Worm (Caenorhabditis elegans): ENCODE results near the gene R166.2.
A peak's percentile ranks its signal among the peaks of the same experiment; 100 is the strongest.

R166.2 gene

DNA sequence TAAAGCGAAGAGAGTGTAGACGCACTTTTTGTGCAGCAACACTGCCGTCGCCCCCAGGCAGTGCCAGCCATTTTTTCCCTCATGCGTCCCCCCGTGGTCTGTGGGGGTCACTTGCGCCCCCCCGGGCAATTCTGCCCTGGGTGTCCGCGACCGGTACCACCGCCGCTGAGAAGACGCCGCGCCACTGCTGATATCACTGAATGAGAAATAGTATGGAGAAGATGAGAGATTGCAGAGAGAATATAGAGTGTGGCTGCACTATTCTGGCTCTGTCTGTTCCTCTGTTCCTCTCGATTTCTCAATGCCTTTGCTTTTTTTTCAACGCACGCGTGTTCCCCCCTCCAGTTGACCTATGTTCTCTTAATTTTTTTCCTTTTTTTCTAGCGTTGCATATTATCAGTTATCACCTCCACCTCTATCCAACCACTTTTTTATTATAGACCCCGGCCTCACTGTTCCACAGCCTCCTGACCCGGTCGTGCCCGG, 9.8 kb downstream of the R166.2 start, which contains the start of gene mab-10 (continued):
- TF ChIP-seq ama-1 (optimal IDR thresholded peaks at IDR 0.05): no peak
- peak; percentile 71; the same call in 1 of the 2 replicates for TF ChIP-seq php-3 (GFP tag; IDR thresholded peaks at IDR 0.05)
- no peak for TF ChIP-seq fkh-10 (GFP tag; optimal IDR thresholded peaks at IDR 0.05)
- TF ChIP-seq daf-19 (GFP tag; conservative IDR thresholded peaks at IDR 0.05): no peak

DNA sequence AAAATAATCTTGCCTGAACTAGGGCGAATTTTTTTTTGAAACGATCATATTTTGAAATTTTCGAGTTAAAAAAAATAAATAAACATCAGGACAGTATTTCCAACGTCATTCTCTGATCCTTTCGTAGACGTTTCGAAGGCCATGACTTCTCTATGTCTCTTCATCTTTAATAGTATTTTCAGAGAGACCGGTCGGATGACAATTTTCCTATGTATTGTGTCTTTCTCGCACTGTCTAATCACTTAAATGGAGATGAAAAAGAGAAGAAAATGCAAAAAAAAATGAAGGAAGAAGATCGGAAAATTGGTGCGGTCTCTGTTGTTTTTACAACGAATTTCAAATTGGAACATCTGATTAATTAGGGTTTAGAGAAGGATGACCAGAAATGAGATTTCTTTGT, 12.3 kb downstream of the R166.2 start:
- TF ChIP-seq lin-38 (GFP tag; IDR thresholded peaks at IDR 0.05) (no peak), nhr-48 (tag; optimal IDR thresholded peaks at IDR 0.05) (no peak), aly-2 (tag; optimal IDR thresholded peaks at IDR 0.05) (no peak), lin-13 (GFP tag; optimal IDR thresholded peaks at IDR 0.05) (no peak), unc-39 (tag; optimal IDR thresholded peaks at IDR 0.05) (no peak), unc-62 (GFP tag; optimal IDR thresholded peaks at IDR 0.05 in 1 of 2) (peak in 1 of 2 experiments; percentile 31), unc-62 (tag; optimal IDR thresholded peaks at IDR 0.05) (no peak), mep-1 (tag; optimal IDR thresholded peaks at IDR 0.05) (peak; percentile 41), zip-2 (tag; optimal IDR thresholded peaks at IDR 0.05) (no peak), Y5F2A.4 (GFP tag; optimal IDR thresholded peaks at IDR 0.05) (no peak), zfp-2 (tag; optimal IDR thresholded peaks at IDR 0.05) (no peak), dve-1 (tag; optimal IDR thresholded peaks at IDR 0.05; ENCODE audit: insufficient read depth) (peak; percentile 26), mdl-1 (tag; optimal IDR thresholded peaks at IDR 0.05) (peak in 1 of 2 experiments; percentile 6), tra-1 (GFP tag; IDR thresholded peaks at IDR 0.05) (no peak), nhr-10 (tag; optimal IDR thresholded peaks at IDR 0.05) (no peak), nhr-28 (tag; optimal IDR thresholded peaks at IDR 0.05) (peak; percentile 53), mxl-3 (GFP tag; optimal IDR thresholded peaks at IDR 0.05) (no peak), ZK337.2 (GFP tag; IDR thresholded peaks at IDR 0.05) (no peak), spr-1 (tag; optimal IDR thresholded peaks at IDR 0.05) (no peak), F37D6.2 (tag; optimal IDR thresholded peaks at IDR 0.05) (no peak), hlh-30 (tag; optimal IDR thresholded peaks at IDR 0.05; ENCODE audit: insufficient read depth) (peak; percentile 38), lir-3 (tag; optimal IDR thresholded peaks at IDR 0.05) (no peak), arid-1 (GFP tag; conservative IDR thresholded peaks at IDR 0.05) (no peak), hlh-11 (tag; optimal IDR thresholded peaks at IDR 0.05) (peak; percentile 50), lin-15B (tag; optimal IDR thresholded peaks at IDR 0.05) (no peak)

DNA sequence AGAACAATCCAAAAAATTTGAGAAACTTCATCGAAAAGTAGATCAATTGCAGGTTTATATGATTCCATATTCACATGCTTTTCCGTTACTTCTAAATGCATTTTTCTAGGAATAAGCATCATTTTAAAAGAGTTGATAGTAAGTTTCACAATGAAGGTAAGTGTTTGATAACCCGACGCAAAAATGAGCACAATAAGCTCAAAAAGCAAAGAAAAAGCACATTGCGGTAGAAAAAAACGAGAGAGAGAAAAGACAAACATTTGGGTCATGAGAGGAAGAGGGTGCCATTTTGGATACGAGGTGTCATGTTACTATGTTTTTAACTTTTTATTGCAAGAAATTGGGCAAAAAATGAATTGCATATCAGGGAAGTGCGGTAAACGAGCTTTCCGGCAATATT, 13.1 kb downstream of the R166.2 start, which contains the start of gene F59B10.6:
TSS of gene F59B10.6 (minus strand) at position 101 of the 400 bp plus-strand sequence.
- no peak for TF ChIP-seq F44E2.7 (GFP tag; IDR thresholded peaks at IDR 0.05)
- TF ChIP-seq spr-1 (tag; optimal IDR thresholded peaks at IDR 0.05): no peak
- no peak for TF ChIP-seq D1046.2 (GFP tag; IDR thresholded peaks at IDR 0.05)
- TF ChIP-seq lsy-2 (tag; optimal IDR thresholded peaks at IDR 0.05): no peak
- no peak for TF ChIP-seq egl-43 (GFP tag; IDR thresholded peaks at IDR 0.05)

DNA sequence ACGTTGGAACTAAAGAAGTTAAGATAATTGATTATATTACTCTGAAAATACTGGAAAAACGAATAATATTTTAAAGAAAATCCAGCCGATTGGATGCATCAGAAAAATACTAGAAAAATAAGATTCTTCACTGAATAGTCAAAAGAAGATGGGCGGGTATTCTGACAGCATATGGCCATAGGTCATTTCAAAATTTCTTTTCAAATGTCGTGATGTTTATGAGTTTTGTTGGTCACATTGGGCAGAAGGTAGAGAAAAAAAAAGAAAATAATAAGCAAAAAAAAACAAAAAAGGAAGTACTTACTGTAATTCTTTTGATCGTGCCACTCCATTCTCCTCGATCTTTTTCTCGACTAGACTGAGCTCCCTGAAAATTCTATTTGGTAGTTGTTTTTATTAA, 13.9 kb downstream of the R166.2 start, which contains the start of gene F59B10.5:
TSS of gene F59B10.5 (minus strand) at position 101 of the 400 bp plus-strand sequence.
- no peak for TF ChIP-seq Y48G9A.11 (GFP tag; IDR thresholded peaks at IDR 0.05)
- TF ChIP-seq lsy-2 (tag; optimal IDR thresholded peaks at IDR 0.05): no peak
- no peak for TF ChIP-seq mdt-29 (GFP tag; IDR thresholded peaks at IDR 0.05)
- no peak for TF ChIP-seq snpc-1.2 (GFP tag; IDR thresholded peaks at IDR 0.05)
- no peak for TF ChIP-seq nhr-6 (tag; optimal IDR thresholded peaks at IDR 0.05)
- TF ChIP-seq daf-19 (GFP tag; conservative IDR thresholded peaks at IDR 0.05): no peak
- no peak for TF ChIP-seq egl-43 (GFP tag; IDR thresholded peaks at IDR 0.05)
